Worm (Caenorhabditis elegans): Measurements from ENCODE around the gene T05C7.8.

T05C7.8 gene

ce11 chrIV:79205-79604, 3.0 kb downstream of the T05C7.8 start, which contains the start of gene T05C7.9:
TSS of gene T05C7.9 (plus strand) at chrIV:79276.
- no peak for TF ChIP-seq lag-1 (GFP tag; IDR thresholded peaks at IDR 0.05)
- 0 out of 2 replicates have a peak, but pooled peaks have one; percentile 32 for TF ChIP-seq zfh-2 (GFP tag; conservative IDR thresholded peaks at IDR 0.05)

DNA sequence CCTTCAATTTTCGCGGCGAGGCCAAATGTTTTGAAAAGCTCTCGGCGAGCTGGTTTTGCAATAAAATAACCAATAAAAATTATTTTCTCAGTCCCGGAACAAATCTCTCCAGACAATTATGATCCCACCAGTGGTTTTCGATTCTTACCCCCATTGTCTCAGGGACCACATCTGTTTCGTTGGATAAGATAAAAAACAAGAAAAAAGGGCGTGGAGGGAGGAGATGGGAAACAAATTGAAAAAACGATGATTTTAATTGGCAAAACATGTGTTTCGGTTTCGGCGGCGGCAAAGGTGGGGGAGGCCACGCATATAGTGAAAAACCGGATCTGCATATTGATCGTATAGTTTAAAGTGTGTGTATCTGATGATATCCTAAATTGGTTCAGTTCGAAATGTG, 4.8 kb downstream of the T05C7.8 start:
- no peak for TF ChIP-seq madf-8 (GFP tag; conservative IDR thresholded peaks at IDR 0.05)
- no peak for TF ChIP-seq Y79H2A.3 (GFP tag; conservative IDR thresholded peaks at IDR 0.05)
- TF ChIP-seq akir-1 (GFP tag; optimal IDR thresholded peaks at IDR 0.05) = no peak
- no peak for TF ChIP-seq lsy-27 (tag; optimal IDR thresholded peaks at IDR 0.05; ENCODE audit: borderline replicate concordance, insufficient read depth)
- TF ChIP-seq ztf-3 (GFP tag; optimal IDR thresholded peaks at IDR 0.05) = no peak
- no peak for TF ChIP-seq B0035.1 (tag; optimal IDR thresholded peaks at IDR 0.05)
- no peak for TF ChIP-seq unc-130 (GFP tag; optimal IDR thresholded peaks at IDR 0.05)
- no peak for TF ChIP-seq C17E4.6 (GFP tag; IDR thresholded peaks at IDR 0.05)
- TF ChIP-seq F55B11.4 (tag; optimal IDR thresholded peaks at IDR 0.05; ENCODE audit: borderline replicate concordance, insufficient read depth) = no peak
- TF ChIP-seq F57C9.4 (tag; optimal IDR thresholded peaks at IDR 0.05) = no peak
- TF ChIP-seq pbrm-1 (GFP tag; IDR thresholded peaks at IDR 0.05) = no peak
- no peak for TF ChIP-seq lsl-1 (GFP tag; optimal IDR thresholded peaks at IDR 0.05)
- TF ChIP-seq lin-26 (GFP tag; IDR thresholded peaks at IDR 0.05) = no peak
- no peak for TF ChIP-seq ekl-4 (GFP tag; IDR thresholded peaks at IDR 0.05)
- TF ChIP-seq mel-28 (tag; optimal IDR thresholded peaks at IDR 0.05; ENCODE audit: borderline replicate concordance) = no peak
- no peak for TF ChIP-seq hlh-12 (tag; optimal IDR thresholded peaks at IDR 0.05)
- TF ChIP-seq lag-1 (GFP tag; IDR thresholded peaks at IDR 0.05) = no peak
- TF ChIP-seq B0336.3 (GFP tag; IDR thresholded peaks at IDR 0.05) = no peak

ce11 chrIV:81428-81827, 5.3 kb downstream of the T05C7.8 start:
- TF ChIP-seq nhr-27 (tag; optimal IDR thresholded peaks at IDR 0.05) (no peak), hmg-1.2 (GFP tag; IDR thresholded peaks at IDR 0.05) (0 out of 2 replicates have a peak, but pooled peaks have one; percentile 4), nhr-80 (tag; optimal IDR thresholded peaks at IDR 0.05) (peak; percentile 30), cebp-1 (GFP tag; IDR thresholded peaks at IDR 0.05) (no peak), cebp-1 (tag; optimal IDR thresholded peaks at IDR 0.05) (peak; percentile 49)

- no peak for TF ChIP-seq ztf-18 (tag; optimal IDR thresholded peaks at IDR 0.05)
- no peak for TF ChIP-seq egl-18 (GFP tag; IDR thresholded peaks at IDR 0.05)
These were observed 6.1 kb downstream of the T05C7.8 start for ce11 chrIV:82309-82708.

DNA sequence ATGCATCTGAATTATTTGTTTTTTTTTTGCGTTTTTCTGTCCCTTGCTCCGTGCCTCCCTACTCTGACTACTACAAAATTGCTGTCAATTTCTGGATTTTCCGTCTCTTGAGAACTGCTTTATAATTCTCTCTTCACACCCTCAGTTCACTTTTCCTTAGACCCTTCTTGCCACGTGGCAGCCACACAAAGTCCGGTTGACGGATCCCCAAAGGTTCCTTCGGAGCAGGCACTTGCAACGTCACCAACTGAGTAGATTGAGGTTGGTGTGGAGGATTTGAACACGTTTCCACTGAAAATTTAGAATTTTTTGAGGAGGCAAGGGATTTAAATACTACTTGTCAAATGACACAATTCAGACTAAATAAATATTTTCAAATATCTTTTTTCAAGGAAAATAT, 10.6 kb downstream of the T05C7.8 start:
- no peak for TF ChIP-seq xnd-1 (tag; optimal IDR thresholded peaks at IDR 0.05)
- no peak for TF ChIP-seq hmg-1.2 (GFP tag; IDR thresholded peaks at IDR 0.05)
- TF ChIP-seq nfya-2 (GFP tag; IDR thresholded peaks at IDR 0.05) = no peak
- no peak for TF ChIP-seq athp-1 (tag; optimal IDR thresholded peaks at IDR 0.05)
- no peak for TF ChIP-seq B0261.1 (tag; optimal IDR thresholded peaks at IDR 0.05)
- no peak for TF ChIP-seq attf-3 (GFP tag; conservative IDR thresholded peaks at IDR 0.05)
- no peak for TF ChIP-seq rcor-1 (GFP tag; IDR thresholded peaks at IDR 0.05)
- no peak for TF ChIP-seq dpl-1 (GFP tag; optimal IDR thresholded peaks at IDR 0.05)
- TF ChIP-seq F49E8.2 (tag; optimal IDR thresholded peaks at IDR 0.05; ENCODE audit: insufficient read depth) = no peak
- no peak for TF ChIP-seq madf-6 (GFP tag; IDR thresholded peaks at IDR 0.05)
- TF ChIP-seq lsy-27 (tag; optimal IDR thresholded peaks at IDR 0.05; ENCODE audit: borderline replicate concordance, insufficient read depth) = no peak
- no peak for TF ChIP-seq egl-18 (GFP tag; IDR thresholded peaks at IDR 0.05)
- TF ChIP-seq gei-17 (GFP tag; optimal IDR thresholded peaks at IDR 0.05) = no peak
- no peak for TF ChIP-seq cebp-2 (GFP tag; IDR thresholded peaks at IDR 0.05)
- no peak for TF ChIP-seq ztf-6 (GFP tag; IDR thresholded peaks at IDR 0.05)
- no peak for TF ChIP-seq ZK185.1 (tag; optimal IDR thresholded peaks at IDR 0.05; ENCODE audit: poor library complexity, severe bottlenecking)
- no peak for TF ChIP-seq lin-35 (GFP tag; optimal IDR thresholded peaks at IDR 0.05)
- TF ChIP-seq snpc-1.3 (tag; optimal IDR thresholded peaks at IDR 0.05; ENCODE audit: insufficient read depth) = no peak
- no peak for TF ChIP-seq bed-1 (GFP tag; IDR thresholded peaks at IDR 0.05)
- TF ChIP-seq C06A6.2 (GFP tag; conservative IDR thresholded peaks at IDR 0.05) = no peak

Measured in whole organism, young adult.